Fruit fly (Drosophila melanogaster): ENCODE data around the gene Irp-1A.

DNA sequence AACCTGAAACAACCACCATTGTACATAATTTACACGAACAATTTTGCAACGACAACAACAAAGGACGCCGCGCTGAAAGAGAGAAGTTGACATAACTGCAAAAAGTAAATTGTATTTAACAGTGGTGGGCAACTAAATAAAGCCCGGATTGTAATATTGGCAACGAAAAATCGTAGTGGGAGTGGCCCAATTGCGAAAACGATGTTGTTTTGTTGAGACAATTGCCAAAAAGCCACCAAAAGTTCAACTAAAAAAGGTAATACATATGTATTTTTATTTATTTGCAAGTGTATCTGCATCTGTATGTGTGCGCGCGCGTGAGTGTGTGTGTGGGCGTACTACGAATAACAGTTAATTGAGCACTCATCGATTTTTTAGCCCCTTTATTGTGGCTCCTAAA lies 26.7 kb upstream of the Irp-1A start:
- peak; percentile 62; the same call in 2 of the 3 replicates for TF ChIP-seq eg (GFP tag; IDR thresholded peaks at IDR 0.05)
- no peak for TF ChIP-seq CG11902 (GFP tag; optimal IDR thresholded peaks at IDR 0.05)
- peak; percentile 27 for TF ChIP-seq CG10669 (GFP tag; optimal IDR thresholded peaks at IDR 0.05)
- TF ChIP-seq Ets21C (GFP tag; optimal IDR thresholded peaks at IDR 0.05) = peak; percentile 15
- TF ChIP-seq Eip75B (GFP tag; optimal IDR thresholded peaks at IDR 0.05) = no peak
- peak; percentile 18 for TF ChIP-seq Ets96B (tag; optimal IDR thresholded peaks at IDR 0.05)
- TF ChIP-seq Blimp-1 (GFP tag; optimal IDR thresholded peaks at IDR 0.05) = no peak
